Fruit fly (Drosophila melanogaster) whole organism: Measurements from ENCODE around the gene Targ3.

Experiments
- CG8478 ChIP-seq: fragments of >200 bp; optimal IDR thresholded peaks from 2 replicates; lab custom pipeline; 2018; ENCODE audit warnings: inconsistent platforms
- Dll ChIP-seq: fragments of >200 bp; optimal IDR thresholded peaks from 2 replicates; lab custom pipeline; 2017
- EcR ChIP-seq, 2 experiments: fragments of >200 bp; optimal IDR thresholded peaks; 2 replicates each; lab custom pipeline; 2017; ENCODE audit warnings: missing biosample characterization in 2 of 2, missing genetic modification characterization in 2 of 2, missing genetic modification reagents in 2 of 2
- pan ChIP-seq: fragments of >200 bp; optimal IDR thresholded peaks from 2 replicates; lab custom pipeline; 2017
- psq ChIP-seq: fragments of >200 bp; optimal IDR thresholded peaks from 2 replicates; lab custom pipeline; 2017
- usp ChIP-seq: fragments of >200 bp; optimal IDR thresholded peaks from 2 replicates; lab custom pipeline; 2017; ENCODE audit warnings: missing biosample characterization, missing genetic modification characterization, mixed read lengths

The Targ3 gene

dm6 chr3L:21242958-21243357 lies 46.3 kb downstream of the Targ3 start:
- TF ChIP-seq usp (GFP tag; lab: Kevin White, UChicago) = no peak
- no peak for TF ChIP-seq EcR (GFP tag; optimal IDR thresholded peaks at IDR 0.05; lab: Kevin White, UChicago)
- no peak for TF ChIP-seq psq
- TF ChIP-seq pan = no peak

dm6 chr3L:21243417-21243816 lies 46.8 kb downstream of the Targ3 start:
- TF ChIP-seq psq (no peak), usp (GFP tag; lab: Kevin White, UChicago) (no peak), CG8478 (lab: Kevin White, UChicago) (no peak), Dll (lab: Kevin White, UChicago) (no peak), EcR (GFP tag; optimal IDR thresholded peaks at IDR 0.05; lab: Kevin White, UChicago) (no peak), pan (no peak)
